Worm (Caenorhabditis elegans): ENCODE data around the gene Y73F8A.32.
A peak's percentile ranks its signal among the peaks of the same experiment; 100 is the strongest.

Y73F8A.32 gene

ce11 chrIV:15472387-15472859 is 48.8 kb downstream of the Y73F8A.32 start, which contains the start of gene Y73F8A.27 (continued):
- TF ChIP-seq pbrm-1 (GFP tag; IDR thresholded peaks at IDR 0.05) (peak; percentile 91), madf-10 (tag; optimal IDR thresholded peaks at IDR 0.05) (peak; percentile 58), ztf-18 (tag; optimal IDR thresholded peaks at IDR 0.05) (peak; percentile 99), atf-7 (tag; optimal IDR thresholded peaks at IDR 0.05) (peak; percentile 65), ceh-100 (GFP tag; IDR thresholded peaks at IDR 0.05) (peak; percentile 78), tbx-9 (tag; optimal IDR thresholded peaks at IDR 0.05; ENCODE audit: borderline replicate concordance) (no peak), dox-1 (GFP tag; IDR thresholded peaks at IDR 0.05) (peak; percentile 89), ekl-4 (GFP tag; IDR thresholded peaks at IDR 0.05) (peak; percentile 78), madf-6 (GFP tag; IDR thresholded peaks at IDR 0.05) (peak; percentile 62), mes-4 (tag; optimal IDR thresholded peaks at IDR 0.05) (no peak), Y67H2A.10 (GFP tag; conservative IDR thresholded peaks at IDR 0.05) (no peak), xnd-1 (tag; optimal IDR thresholded peaks at IDR 0.05) (peak; percentile 4), sea-2 (GFP tag; IDR thresholded peaks at IDR 0.05) (no peak), D2030.7 (GFP tag; IDR thresholded peaks at IDR 0.05) (peak; percentile 70), snpc-4 (GFP tag; optimal IDR thresholded peaks at IDR 0.05) (peak; percentile 87), snpc-4 (tag; optimal IDR thresholded peaks at IDR 0.05) (peak; percentile 86 to 94 (median 90)), let-607 (tag; optimal IDR thresholded peaks at IDR 0.05) (peak in 1 of 2 experiments; percentile 80), ztf-3 (GFP tag; optimal IDR thresholded peaks at IDR 0.05) (no peak), Y95B8A.8 (GFP tag; IDR thresholded peaks at IDR 0.05) (peak; percentile 91), egl-18 (GFP tag; IDR thresholded peaks at IDR 0.05) (peak; percentile 76; the same call in 1 of the 2 replicates), dpff-1 (tag; optimal IDR thresholded peaks at IDR 0.05) (no peak), ceh-91 (GFP tag; IDR thresholded peaks at IDR 0.05) (peak; percentile 54; the same call in 1 of the 2 replicates), F52B5.7 (tag; optimal IDR thresholded peaks at IDR 0.05) (no peak)

- no peak for TF ChIP-seq unc-62 (GFP tag; optimal IDR thresholded peaks at IDR 0.05)
- peak; percentile 17 for TF ChIP-seq mel-28 (tag; optimal IDR thresholded peaks at IDR 0.05; ENCODE audit: borderline replicate concordance)
- no peak for TF ChIP-seq F55B11.4 (tag; optimal IDR thresholded peaks at IDR 0.05; ENCODE audit: borderline replicate concordance, insufficient read depth)
- TF ChIP-seq Y79H2A.3 (GFP tag; conservative IDR thresholded peaks at IDR 0.05) = 0 out of 2 replicates have a peak, but pooled peaks have one; percentile 43
- TF ChIP-seq pha-4 (tag; optimal IDR thresholded peaks at IDR 0.05) = peak; percentile 88
- 0 out of 2 replicates have a peak, but pooled peaks have one; percentile 88 for TF ChIP-seq bed-1 (GFP tag; IDR thresholded peaks at IDR 0.05)
- TF ChIP-seq tbp1 (GFP tag; optimal IDR thresholded peaks at IDR 0.05) = peak; percentile 79
- TF ChIP-seq lsl-1 (GFP tag; optimal IDR thresholded peaks at IDR 0.05) = peak; percentile 72
- peak; percentile 32 for TF ChIP-seq B0261.1 (tag; optimal IDR thresholded peaks at IDR 0.05)
- TF ChIP-seq bed-2 (GFP tag; IDR thresholded peaks at IDR 0.05) = no peak
- peak; percentile 88 for TF ChIP-seq ceh-91 (GFP tag; IDR thresholded peaks at IDR 0.05)
- peak; percentile 62 for TF ChIP-seq F23B12.7 (tag; optimal IDR thresholded peaks at IDR 0.05; ENCODE audit: insufficient read depth)
- peak; percentile 81 for TF ChIP-seq K12H6.12 (tag; optimal IDR thresholded peaks at IDR 0.05)
- TF ChIP-seq F57A8.1 (GFP tag; optimal IDR thresholded peaks at IDR 0.05) = no peak
- no peak for TF ChIP-seq F57C9.4 (tag; optimal IDR thresholded peaks at IDR 0.05)
- TF ChIP-seq lin-35 (GFP tag; optimal IDR thresholded peaks at IDR 0.05) = peak in 2 of 3 experiments; percentile 82 to 95
- TF ChIP-seq rcor-1 (GFP tag; IDR thresholded peaks at IDR 0.05) = peak; percentile 98
- 0 out of 2 replicates have a peak, but pooled peaks have one; percentile 30 for TF ChIP-seq F39B2.1 (GFP tag; IDR thresholded peaks at IDR 0.05)
- peak; percentile 87 for TF ChIP-seq madf-6 (GFP tag; IDR thresholded peaks at IDR 0.05)
- TF ChIP-seq ztf-22 (GFP tag; optimal IDR thresholded peaks at IDR 0.05) = peak; percentile 48
- TF ChIP-seq F33H1.4 (GFP tag; IDR thresholded peaks at IDR 0.05) = peak; percentile 77
- TF ChIP-seq atf-7 (tag; optimal IDR thresholded peaks at IDR 0.05) = peak; percentile 77
- peak; percentile 62 for TF ChIP-seq zfh-2 (GFP tag; conservative IDR thresholded peaks at IDR 0.05)
- peak; percentile 74; the same call in 1 of the 2 replicates for TF ChIP-seq egl-18 (GFP tag; IDR thresholded peaks at IDR 0.05)
- TF ChIP-seq tlf-1 (GFP tag; optimal IDR thresholded peaks at IDR 0.05) = peak; percentile 96
- no peak for TF ChIP-seq aptf-2 (GFP tag; conservative IDR thresholded peaks at IDR 0.05)
- no peak for TF ChIP-seq F52B5.7 (tag; optimal IDR thresholded peaks at IDR 0.05)
- peak; percentile 100 for TF ChIP-seq mcd-1 (GFP tag; IDR thresholded peaks at IDR 0.05)
- TF ChIP-seq F22D6.2 (tag; optimal IDR thresholded peaks at IDR 0.05) = peak; percentile 83
- TF ChIP-seq mes-4 (tag; optimal IDR thresholded peaks at IDR 0.05) = no peak
These were observed 49.8 kb downstream of the Y73F8A.32 start, which contains the start of gene ntl-11 for ce11 chrIV:15471430-15471829. ntl-11 (minus strand) TSS chrIV:15471495.
